Worm (Caenorhabditis elegans): ENCODE measurements around the gene ugt-10.

Gene ugt-10

DNA sequence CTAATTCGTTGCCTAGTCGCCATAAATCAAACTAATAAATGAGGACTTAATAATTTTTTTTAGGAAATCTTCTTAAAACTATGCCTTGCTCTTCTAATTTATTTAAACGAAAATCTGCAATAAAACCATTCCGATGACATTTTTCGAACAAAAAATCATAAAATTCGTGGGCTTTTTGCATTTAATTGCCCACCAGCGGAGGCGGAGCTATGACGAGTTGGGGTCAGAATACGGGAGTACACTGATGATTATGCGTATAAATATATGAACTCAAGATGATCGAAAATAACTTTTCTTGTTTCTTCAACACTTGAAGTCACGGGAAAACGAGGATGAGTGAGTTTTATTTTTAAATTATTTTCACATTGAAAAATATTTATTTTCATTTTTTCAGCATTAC, 34.5 kb upstream of the ugt-10 start, which contains the start of gene catp-2:
TSS of gene catp-2 (plus strand) at position 301 of the 400 bp plus-strand sequence.
- TF ChIP-seq elt-3 (tag; optimal IDR thresholded peaks at IDR 0.05) = no peak
- no peak for TF ChIP-seq bed-3 (GFP tag; optimal IDR thresholded peaks at IDR 0.05)
- no peak for TF ChIP-seq lin-13 (tag; optimal IDR thresholded peaks at IDR 0.05)
- no peak for TF ChIP-seq blmp-1 (tag; optimal IDR thresholded peaks at IDR 0.05)
- TF ChIP-seq nhr-237 (tag; optimal IDR thresholded peaks at IDR 0.05) = no peak
- no peak for TF ChIP-seq tbx-8 (GFP tag; optimal IDR thresholded peaks at IDR 0.05)
- TF ChIP-seq drap-1 (GFP tag; optimal IDR thresholded peaks at IDR 0.05) = no peak
- no peak for TF ChIP-seq snpc-4 (tag; optimal IDR thresholded peaks at IDR 0.05)
- no peak for TF ChIP-seq M03D4.4 (tag; optimal IDR thresholded peaks at IDR 0.05)
- no peak for TF ChIP-seq mab-5 (tag; optimal IDR thresholded peaks at IDR 0.05)
- no peak for TF ChIP-seq ceh-43 (GFP tag; optimal IDR thresholded peaks at IDR 0.05)
- TF ChIP-seq mls-2 (tag; optimal IDR thresholded peaks at IDR 0.05) = no peak
- no peak for TF ChIP-seq unc-120 (tag; optimal IDR thresholded peaks at IDR 0.05; ENCODE audit: poor library complexity, severe bottlenecking)
- no peak for TF ChIP-seq ztf-11 (tag; optimal IDR thresholded peaks at IDR 0.05)
- no peak for TF ChIP-seq ham-2 (GFP tag; optimal IDR thresholded peaks at IDR 0.05)
- no peak for TF ChIP-seq cnd-1 (tag; optimal IDR thresholded peaks at IDR 0.05)
- no peak for TF ChIP-seq nhr-12 (tag; optimal IDR thresholded peaks at IDR 0.05)
- TF ChIP-seq pha-4 (tag; optimal IDR thresholded peaks at IDR 0.05) = no peak

DNA sequence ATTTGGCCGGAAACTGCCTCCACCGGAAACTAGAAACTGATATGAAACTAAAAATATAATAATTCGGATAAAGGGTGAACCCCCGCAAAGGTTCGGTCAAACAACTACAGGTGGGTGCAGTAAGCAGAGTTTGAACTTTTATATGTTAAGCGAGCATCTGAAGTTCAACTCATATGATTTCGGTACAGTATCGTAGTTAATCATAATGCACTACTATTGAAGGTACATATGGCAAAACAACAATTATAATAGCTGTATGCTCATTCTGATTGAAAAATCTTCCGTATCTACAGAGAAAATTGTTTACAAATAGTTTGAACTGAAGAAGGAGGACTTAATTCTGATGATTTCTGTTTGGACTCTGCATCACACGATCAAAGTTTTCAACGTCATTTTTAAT, 33.3 kb upstream of the ugt-10 start:
- TF ChIP-seq nhr-237 (tag; optimal IDR thresholded peaks at IDR 0.05) (no peak), unc-39 (tag; optimal IDR thresholded peaks at IDR 0.05) (no peak), mls-2 (tag; optimal IDR thresholded peaks at IDR 0.05) (no peak), cnd-1 (tag; optimal IDR thresholded peaks at IDR 0.05) (no peak), mab-5 (tag; optimal IDR thresholded peaks at IDR 0.05) (no peak), unc-120 (tag; optimal IDR thresholded peaks at IDR 0.05; ENCODE audit: poor library complexity, severe bottlenecking) (no peak), elt-1 (tag; optimal IDR thresholded peaks at IDR 0.05; ENCODE audit: borderline replicate concordance, insufficient read depth) (no peak), sptf-1 (tag; optimal IDR thresholded peaks at IDR 0.05) (no peak), mep-1 (tag; optimal IDR thresholded peaks at IDR 0.05) (no peak), lin-32 (GFP tag; optimal IDR thresholded peaks at IDR 0.05) (no peak), bed-3 (GFP tag; optimal IDR thresholded peaks at IDR 0.05) (no peak), ceh-43 (GFP tag; optimal IDR thresholded peaks at IDR 0.05) (no peak), zip-8 (tag; optimal IDR thresholded peaks at IDR 0.05) (no peak), ham-2 (GFP tag; optimal IDR thresholded peaks at IDR 0.05) (no peak), lin-13 (tag; optimal IDR thresholded peaks at IDR 0.05) (no peak)

DNA sequence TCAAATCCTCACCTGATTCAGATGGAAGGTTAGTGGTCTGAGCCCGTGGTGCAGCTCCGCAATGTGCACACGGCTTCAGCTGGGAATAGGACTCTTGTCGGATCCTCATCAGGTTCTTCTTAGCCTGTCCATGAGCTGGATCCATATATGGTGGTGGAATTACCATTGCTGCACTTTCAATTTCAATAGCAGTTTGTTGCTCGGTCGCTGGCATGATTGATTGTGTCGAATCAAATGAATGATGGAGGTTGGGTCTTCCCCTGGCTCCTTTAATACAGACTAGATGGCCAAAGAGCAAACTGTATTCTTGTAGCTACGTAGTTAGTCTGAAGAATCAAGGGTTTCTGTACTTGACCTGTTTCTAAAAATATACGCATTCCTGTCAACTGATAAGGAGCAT, 32.9 kb upstream of the ugt-10 start, which contains the start of gene C02E7.10:
TSS of gene C02E7.10 (minus strand) at position 232 of the 400 bp plus-strand sequence.
- TF ChIP-seq elt-3 (tag; optimal IDR thresholded peaks at IDR 0.05) (no peak), flh-1 (GFP tag; optimal IDR thresholded peaks at IDR 0.05) (no peak), M03D4.4 (tag; optimal IDR thresholded peaks at IDR 0.05) (no peak), ham-2 (GFP tag; optimal IDR thresholded peaks at IDR 0.05) (no peak), lin-13 (tag; optimal IDR thresholded peaks at IDR 0.05) (no peak), sptf-1 (tag; optimal IDR thresholded peaks at IDR 0.05) (no peak), ceh-39 (tag; optimal IDR thresholded peaks at IDR 0.05) (no peak), drap-1 (GFP tag; optimal IDR thresholded peaks at IDR 0.05) (no peak), nhr-237 (tag; optimal IDR thresholded peaks at IDR 0.05) (no peak), ztf-11 (tag; optimal IDR thresholded peaks at IDR 0.05) (no peak), hlh-1 (tag; optimal IDR thresholded peaks at IDR 0.05) (no peak), cnd-1 (tag; optimal IDR thresholded peaks at IDR 0.05) (no peak)

DNA sequence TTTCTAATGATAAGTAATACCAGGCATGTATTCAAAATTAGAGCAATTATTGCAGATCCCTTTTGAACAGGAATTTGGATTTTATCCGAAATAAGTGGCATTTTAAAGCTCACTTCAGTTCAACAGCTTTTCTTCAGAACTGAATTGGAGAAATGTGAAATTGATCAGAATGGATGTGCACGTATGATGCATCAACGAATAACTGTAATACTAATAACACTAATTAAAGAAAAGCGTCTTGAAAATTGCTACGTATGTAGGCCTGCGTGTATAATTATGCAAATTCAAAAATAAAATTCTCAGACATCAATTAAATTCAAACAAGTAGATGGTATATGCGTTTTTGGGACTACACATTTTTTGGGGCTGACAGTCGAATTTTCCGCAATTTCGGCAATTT, 29.9 kb upstream of the ugt-10 start, which contains the start of gene str-205:
TSS of gene str-205 (minus strand) at position 101 of the 400 bp plus-strand sequence.
- no peak for TF ChIP-seq ceh-83 (GFP tag; optimal IDR thresholded peaks at IDR 0.05)
- no peak for TF ChIP-seq cnd-1 (tag; optimal IDR thresholded peaks at IDR 0.05)
- no peak for TF ChIP-seq ces-1 (GFP tag; optimal IDR thresholded peaks at IDR 0.05)
- TF ChIP-seq unc-62 (GFP tag; optimal IDR thresholded peaks at IDR 0.05) = no peak
- no peak for TF ChIP-seq pha-4 (tag; optimal IDR thresholded peaks at IDR 0.05)
- TF ChIP-seq unc-120 (tag; optimal IDR thresholded peaks at IDR 0.05; ENCODE audit: poor library complexity, severe bottlenecking) = no peak
- TF ChIP-seq snpc-4 (tag; optimal IDR thresholded peaks at IDR 0.05) = no peak
- no peak for TF ChIP-seq sem-2 (GFP tag; optimal IDR thresholded peaks at IDR 0.05)

DNA sequence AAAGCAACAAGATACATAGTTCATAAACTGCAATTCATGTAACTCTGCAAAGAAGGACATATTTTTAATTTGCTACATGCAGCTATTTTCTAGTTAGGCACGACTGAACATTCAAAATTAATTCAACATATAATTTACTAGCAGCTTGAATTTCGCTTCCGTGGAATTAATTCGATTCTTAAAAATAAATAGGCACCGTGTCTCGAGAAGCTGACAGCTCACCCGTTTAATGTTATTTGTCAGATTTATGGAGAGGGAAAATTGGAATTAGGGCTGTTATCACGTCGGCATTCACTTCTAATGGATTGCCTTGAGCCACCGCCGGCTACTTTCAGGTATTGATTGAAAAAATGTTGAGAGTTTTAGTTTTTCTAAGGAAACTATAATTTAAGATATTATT, 26.5 kb upstream of the ugt-10 start, which contains the start of gene srh-21:
TSS of gene srh-21 (plus strand) at position 301 of the 400 bp plus-strand sequence.
- TF ChIP-seq lin-32 (GFP tag; optimal IDR thresholded peaks at IDR 0.05) (no peak), ztf-11 (tag; optimal IDR thresholded peaks at IDR 0.05) (no peak), nhr-76 (tag; optimal IDR thresholded peaks at IDR 0.05) (no peak), ces-1 (GFP tag; optimal IDR thresholded peaks at IDR 0.05) (no peak), flh-1 (GFP tag; optimal IDR thresholded peaks at IDR 0.05) (no peak), drap-1 (GFP tag; optimal IDR thresholded peaks at IDR 0.05) (no peak), cnd-1 (tag; optimal IDR thresholded peaks at IDR 0.05) (no peak), unc-39 (tag; optimal IDR thresholded peaks at IDR 0.05) (no peak), M03D4.4 (tag; optimal IDR thresholded peaks at IDR 0.05) (no peak)

Data from whole organism, mixed stage, embryonic.